Worm (Caenorhabditis elegans) whole organism, L4/young adult: ENCODE data around the gene Y51H7BR.8.

ENCODE experiments used
- W03F9.2 ChIP-seq: fragments of 150-350 bp; optimal IDR thresholded peaks from 2 replicates; lab custom pipeline; 2014; ENCODE audit warnings: missing biosample characterization, missing genetic modification characterization
- him-1 ChIP-seq: sonication (generic microtip); optimal IDR thresholded peaks from 2 replicates; lab custom pipeline; 2016; ENCODE audit warnings: missing genotype, missing genetic modification reagents, missing genetic modification characterization, missing compliant biosample characterization

DNA sequence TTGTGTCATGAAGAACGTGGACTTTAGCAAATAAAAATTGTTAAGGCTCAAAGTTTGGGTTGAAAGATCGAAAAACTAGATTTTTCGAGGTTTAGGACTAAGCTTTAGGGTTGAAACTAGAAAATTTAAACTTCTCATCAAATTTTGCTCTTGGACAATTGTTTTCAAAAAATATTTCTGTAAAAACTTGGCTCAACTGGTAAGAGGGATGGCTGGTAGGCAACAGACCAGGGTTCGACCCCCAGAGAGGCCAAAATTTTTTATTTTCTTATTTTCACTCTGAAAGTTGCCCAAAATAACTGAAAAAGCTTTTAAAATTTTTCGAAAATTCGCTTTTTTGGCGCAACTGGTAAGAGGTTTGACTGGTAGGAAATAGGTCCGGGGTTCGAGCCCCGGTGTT, 44.2 kb upstream of the Y51H7BR.8 start:
- TF ChIP-seq W03F9.2 (tag; lab: Kevin White, UChicago) (no peak), him-1 (tag; lab: Kevin White, UChicago) (no peak)
